Fruit fly (Drosophila melanogaster) whole organism, prepupa: ENCODE results near the gene CG7772.
A peak's percentile ranks its signal among the peaks of the same experiment; 100 is the strongest.

Experiments
- CG11294 ChIP-seq: fragments of 200-800 bp; sonication (Bioruptor generic); IDR thresholded peaks from 2 replicates; pipeline ENCODE4 v1.3.6; 2022; ENCODE audit warnings: missing biosample characterization, missing genetic modification characterization
- CG11762 ChIP-seq: fragments of 200-800 bp; sonication (Bioruptor generic); optimal IDR thresholded peaks from 3 replicates; lab custom pipeline; 2016; ENCODE audit warnings: missing biosample characterization, missing genetic modification characterization; ENCODE audit not compliant: insufficient read depth
- CG11902 ChIP-seq: fragments of 200-800 bp; sonication (Bioruptor generic); optimal IDR thresholded peaks from 3 replicates; lab custom pipeline; 2016; ENCODE audit warnings: missing biosample characterization, missing genetic modification characterization
- CG15336 ChIP-seq: fragments of 200-800 bp; sonication (Bioruptor generic); IDR thresholded peaks from 2 replicates; pipeline ENCODE4 v1.3.6; 2022; ENCODE audit warnings: missing biosample characterization, missing genetic modification characterization
- CG1621 ChIP-seq: fragments of 200-800 bp; sonication (Bioruptor generic); optimal IDR thresholded peaks from 3 replicates; lab custom pipeline; 2018; ENCODE audit warnings: missing biosample characterization, mild to moderate bottlenecking, missing genetic modification characterization
- CG16779 ChIP-seq: fragments of 200-800 bp; sonication (Bioruptor generic); optimal IDR thresholded peaks from 3 replicates; lab custom pipeline; 2017; ENCODE audit warnings: missing biosample characterization, mild to moderate bottlenecking, missing genetic modification characterization
- CG3032 ChIP-seq: fragments of 200-800 bp; optimal IDR thresholded peaks from 2 replicates; lab custom pipeline; 2019; ENCODE audit warnings: missing biosample characterization, mild to moderate bottlenecking, missing genetic modification characterization, moderate library complexity
- CG31627 ChIP-seq: fragments of 200-800 bp; sonication (Bioruptor generic); optimal IDR thresholded peaks from 3 replicates; lab custom pipeline; 2016; ENCODE audit warnings: missing biosample characterization, missing genetic modification characterization
- CG3919 ChIP-seq: fragments of 200-800 bp; sonication (Bioruptor generic); optimal IDR thresholded peaks from 3 replicates; lab custom pipeline; 2016; ENCODE audit warnings: missing biosample characterization, missing genetic modification characterization
- CG4318 ChIP-seq: fragments of 200-800 bp; sonication (Bioruptor generic); optimal IDR thresholded peaks from 3 replicates; lab custom pipeline; 2017; ENCODE audit warnings: missing biosample characterization, mild to moderate bottlenecking, missing genetic modification characterization
- CG6163 ChIP-seq: fragments of 200-800 bp; sonication (Bioruptor generic); IDR thresholded peaks from 3 replicates; pipeline ENCODE4 v1.3.6; 2022; ENCODE audit warnings: missing biosample characterization, missing genetic modification characterization
- CG6792 ChIP-seq: fragments of 200-800 bp; sonication (Bioruptor generic); optimal IDR thresholded peaks from 3 replicates; lab custom pipeline; 2016; ENCODE audit warnings: missing biosample characterization, missing genetic modification characterization
- CG6808 ChIP-seq: fragments of 200-800 bp; sonication (Bioruptor generic); optimal IDR thresholded peaks from 3 replicates; lab custom pipeline; 2017; ENCODE audit warnings: missing biosample characterization, missing genetic modification characterization, mild to moderate bottlenecking, moderate library complexity, missing genetic modification reagents
- CG8119 ChIP-seq: fragments of 200-800 bp; sonication (Bioruptor generic); IDR thresholded peaks from 3 replicates; pipeline ENCODE4 v1.3.6; 2022; ENCODE audit warnings: missing biosample characterization, missing genetic modification characterization
- CG8632 ChIP-seq: fragments of 200-800 bp; sonication (Bioruptor generic); optimal IDR thresholded peaks from 3 replicates; lab custom pipeline; 2016; ENCODE audit warnings: missing biosample characterization, missing genetic modification characterization
- CG9139 ChIP-seq: fragments of 200-800 bp; sonication (Bioruptor generic); optimal IDR thresholded peaks from 3 replicates; lab custom pipeline; 2017; ENCODE audit warnings: missing biosample characterization, mild to moderate bottlenecking, missing genetic modification characterization
- Eip78C ChIP-seq: fragments of 200-800 bp; sonication (Bioruptor generic); peaks from one replicate; lab custom pipeline; 2016; ENCODE audit warnings: missing biosample characterization, missing genetic modification characterization
- Eip93F ChIP-seq: fragments of 200-800 bp; sonication (Bioruptor generic); optimal IDR thresholded peaks from 2 replicates; lab custom pipeline; 2016; ENCODE audit warnings: missing biosample characterization, mild to moderate bottlenecking, missing genetic modification characterization
- Ets21C ChIP-seq: fragments of 200-800 bp; sonication (Bioruptor generic); optimal IDR thresholded peaks from 3 replicates; lab custom pipeline; 2016; ENCODE audit warnings: missing biosample characterization, missing genetic modification characterization
- Ets96B ChIP-seq: fragments of 200-800 bp; optimal IDR thresholded peaks from 2 replicates; lab custom pipeline; 2019; ENCODE audit warnings: missing biosample characterization, mild to moderate bottlenecking, missing genetic modification characterization, moderate library complexity
- Hr4 ChIP-seq: fragments of 200-800 bp; sonication (Bioruptor generic); optimal IDR thresholded peaks from 3 replicates; lab custom pipeline; 2016; ENCODE audit warnings: missing biosample characterization, missing genetic modification characterization
- Lpt ChIP-seq: fragments of 200-800 bp; sonication (Bioruptor generic); optimal IDR thresholded peaks from 3 replicates; lab custom pipeline; 2016; ENCODE audit warnings: missing biosample characterization, missing genetic modification characterization
- Met ChIP-seq: fragments of 200-800 bp; sonication (Bioruptor generic); optimal IDR thresholded peaks from 3 replicates; lab custom pipeline; 2016; ENCODE audit warnings: missing biosample characterization, missing genetic modification characterization
- OdsH ChIP-seq: fragments of 200-800 bp; sonication (Bioruptor generic); optimal IDR thresholded peaks from 3 replicates; lab custom pipeline; 2016; ENCODE audit warnings: missing biosample characterization, missing genetic modification characterization
- Smox ChIP-seq: fragments of 200-800 bp; sonication (Bioruptor generic); optimal IDR thresholded peaks from 3 replicates; lab custom pipeline; 2016; ENCODE audit warnings: missing biosample characterization, missing genetic modification characterization
- Sox102F ChIP-seq: fragments of 200-800 bp; sonication (Bioruptor generic); optimal IDR thresholded peaks from 2 replicates; lab custom pipeline; 2016; ENCODE audit warnings: missing biosample characterization, mild to moderate bottlenecking, missing genetic modification characterization
- Sox14 ChIP-seq: fragments of 200-800 bp; sonication (Bioruptor generic); optimal IDR thresholded peaks from 3 replicates; lab custom pipeline; 2016; ENCODE audit warnings: missing biosample characterization, missing genetic modification characterization
- Sox15 ChIP-seq: fragments of 200-800 bp; sonication (Bioruptor generic); optimal IDR thresholded peaks from 3 replicates; lab custom pipeline; 2016; ENCODE audit warnings: missing biosample characterization, missing genetic modification characterization
- achi ChIP-seq: fragments of 200-800 bp; sonication (Bioruptor generic); optimal IDR thresholded peaks from 3 replicates; lab custom pipeline; 2016; ENCODE audit warnings: missing biosample characterization, missing genetic modification characterization
- acj6 ChIP-seq: fragments of 200-800 bp; sonication (Bioruptor generic); optimal IDR thresholded peaks from 3 replicates; lab custom pipeline; 2016; ENCODE audit warnings: missing biosample characterization, missing genetic modification characterization
- cyc ChIP-seq: fragments of 200-800 bp; sonication (Bioruptor generic); optimal IDR thresholded peaks from 3 replicates; lab custom pipeline; 2016; ENCODE audit warnings: missing biosample characterization, missing genetic modification characterization
- dac ChIP-seq: fragments of 200-800 bp; sonication (Bioruptor generic); optimal IDR thresholded peaks from 2 replicates; lab custom pipeline; 2017; ENCODE audit warnings: missing biosample characterization, mild to moderate bottlenecking, missing genetic modification characterization
- dsx ChIP-seq: fragments of 200-800 bp; optimal IDR thresholded peaks from 3 replicates; lab custom pipeline; 2019; ENCODE audit warnings: missing biosample characterization, mild to moderate bottlenecking, missing genetic modification characterization, moderate library complexity; ENCODE audit not compliant: poor library complexity, severe bottlenecking
- eg ChIP-seq: fragments of 200-800 bp; sonication (Bioruptor generic); IDR thresholded peaks from 3 replicates; pipeline ENCODE4 v1.3.6; 2022; ENCODE audit warnings: missing biosample characterization, missing genetic modification characterization
- fd85E ChIP-seq: fragments of 200-800 bp; sonication (Bioruptor generic); optimal IDR thresholded peaks from 3 replicates; lab custom pipeline; 2016; ENCODE audit warnings: missing biosample characterization, missing genetic modification characterization
- fkh ChIP-seq: fragments of 200-800 bp; sonication (Bioruptor generic); optimal IDR thresholded peaks from 3 replicates; lab custom pipeline; 2017; ENCODE audit warnings: missing biosample characterization, mild to moderate bottlenecking, missing genetic modification characterization, moderate library complexity
- net ChIP-seq: fragments of 200-800 bp; sonication (Bioruptor generic); optimal IDR thresholded peaks from 3 replicates; lab custom pipeline; 2016; ENCODE audit warnings: missing biosample characterization, missing genetic modification characterization
- pdm3 ChIP-seq: fragments of 200-800 bp; sonication (Bioruptor generic); optimal IDR thresholded peaks from 3 replicates; lab custom pipeline; 2016; ENCODE audit warnings: missing biosample characterization, missing genetic modification characterization
- spab ChIP-seq: fragments of 200-800 bp; sonication (Bioruptor generic); optimal IDR thresholded peaks from 2 replicates; lab custom pipeline; 2017; ENCODE audit warnings: missing biosample characterization, mild to moderate bottlenecking, missing genetic modification characterization, missing genetic modification reagents
- ss ChIP-seq, 2 experiments: fragments of 200-800 bp; sonication (Bioruptor generic); optimal IDR thresholded peaks; 2 replicates in 1 of 2; 3 replicates in 1 of 2; lab custom pipeline; 2017 to 2018; ENCODE audit warnings: mild to moderate bottlenecking in 2 of 2, missing biosample characterization in 2 of 2, missing genetic modification characterization in 2 of 2, moderate library complexity in 1 of 2
- svp ChIP-seq: fragments of 200-800 bp; sonication (Bioruptor generic); peaks from one replicate; lab custom pipeline; 2016; ENCODE audit warnings: missing biosample characterization, missing genetic modification characterization
- vri ChIP-seq: fragments of 200-800 bp; sonication (Bioruptor generic); optimal IDR thresholded peaks from 3 replicates; lab custom pipeline; 2016; ENCODE audit warnings: missing biosample characterization, mild to moderate bottlenecking, missing genetic modification characterization

Gene CG7772

dm6 chrX:17877974-17878373 is 29.1 kb downstream of the CG7772 start:
- TF ChIP-seq vri (GFP tag; lab: Kevin White, UChicago) (no peak), CG4318 (GFP tag; lab: Kevin White, UChicago) (no peak), Sox14 (GFP tag; lab: Kevin White, UChicago) (peak; percentile 26), CG15336 (no peak), fd85E (GFP tag; lab: Kevin White, UChicago) (no peak), CG6163 (GFP tag; lab: Robert Waterston, UW) (0 out of 3 replicates have a peak, but pooled peaks have one; percentile 14), eg (GFP tag; lab: Robert Waterston, UW) (0 out of 3 replicates have a peak, but pooled peaks have one; percentile 31), CG6792 (peak; percentile 19)

- TF ChIP-seq dsx (GFP tag; lab: Kevin White, UChicago) (peak; percentile 73), Hr4 (GFP tag; lab: Kevin White, UChicago) (no peak), Eip78C (GFP tag; lab: Kevin White, UChicago) (peak; percentile 7), fkh (GFP tag; lab: Kevin White, UChicago) (peak; percentile 15), svp (GFP tag; lab: Kevin White, UChicago) (peak; percentile 30), ss (GFP tag; optimal IDR thresholded peaks at IDR 0.05; lab: Kevin White, UChicago) (peak in 1 of 2 experiments; percentile 4)
Measured at dm6 chrX:17876518-17876917, 30.5 kb downstream of the CG7772 start.

- TF ChIP-seq Smox (GFP tag; lab: Kevin White, UChicago) (peak; percentile 33), Met (peak; percentile 32), Sox14 (GFP tag; lab: Kevin White, UChicago) (peak; percentile 15), Eip93F (GFP tag; lab: Kevin White, UChicago) (peak; percentile 64), dac (GFP tag; lab: Kevin White, UChicago) (no peak), svp (GFP tag; lab: Kevin White, UChicago) (peak; percentile 58), Eip78C (GFP tag; lab: Kevin White, UChicago) (peak; percentile 41), ss (GFP tag; optimal IDR thresholded peaks at IDR 0.05; lab: Kevin White, UChicago) (no peak)
Measured at dm6 chrX:17875695-17876094, 31.4 kb downstream of the CG7772 start.

- TF ChIP-seq CG11762 (peak; percentile 6), Sox102F (GFP tag; lab: Kevin White, UChicago) (peak; percentile 55), pdm3 (GFP tag; lab: Kevin White, UChicago) (peak; percentile 46), CG3032 (no peak), Ets96B (peak; percentile 13), OdsH (GFP tag; lab: Kevin White, UChicago) (peak; percentile 43), CG31627 (GFP tag; lab: Kevin White, UChicago) (peak; percentile 64), CG3919 (peak; percentile 58), Met (peak; percentile 67), ss (GFP tag; optimal IDR thresholded peaks at IDR 0.05; lab: Kevin White, UChicago) (peak; percentile 43 to 63), CG11902 (GFP tag; lab: Kevin White, UChicago) (peak; percentile 20), net (peak; percentile 28), CG11294 (no peak), Eip93F (GFP tag; lab: Kevin White, UChicago) (peak; percentile 25), cyc (GFP tag; lab: Kevin White, UChicago) (peak; percentile 56), CG6808 (peak; percentile 44), CG6163 (GFP tag; lab: Robert Waterston, UW) (peak; percentile 46; the same call in 2 of the 3 replicates), dsx (GFP tag; lab: Kevin White, UChicago) (peak; percentile 47), vri (GFP tag; lab: Kevin White, UChicago) (no peak), CG16779 (tag; lab: Kevin White, UChicago) (peak; percentile 20), CG8632 (GFP tag; lab: Kevin White, UChicago) (peak; percentile 1), Eip78C (GFP tag; lab: Kevin White, UChicago) (peak; percentile 86), Ets21C (peak; percentile 41), acj6 (GFP tag; lab: Kevin White, UChicago) (peak; percentile 27), Sox15 (GFP tag; lab: Kevin White, UChicago) (peak; percentile 30), eg (GFP tag; lab: Robert Waterston, UW) (peak; percentile 55; the same call in 1 of the 3 replicates), CG6792 (peak; percentile 46), spab (GFP tag; lab: Kevin White, UChicago) (no peak), CG9139 (peak; percentile 17), CG1621 (tag; lab: Kevin White, UChicago) (peak; percentile 9), achi (peak; percentile 44), Hr4 (GFP tag; lab: Kevin White, UChicago) (peak; percentile 62), CG15336 (0 out of 2 replicates have a peak, but pooled peaks have one; percentile 19), Lpt (GFP tag; lab: Kevin White, UChicago) (peak; percentile 27), CG8119 (no peak), fd85E (GFP tag; lab: Kevin White, UChicago) (no peak)
Measured at dm6 chrX:17875014-17875589, 32.0 kb downstream of the CG7772 start.
